Worm (Caenorhabditis elegans) whole organism, L3 larva: ENCODE data around the gene W03G11.4.

Experiments used
- ama-1 ChIP-seq: fragments of 150-350 bp; optimal IDR thresholded peaks from 2 replicates; lab custom pipeline; 2018
- elt-2 ChIP-seq: sonication (generic microtip); optimal IDR thresholded peaks from 2 replicates; lab custom pipeline; 2016; ENCODE audit warnings: missing genetic modification reagents, mild to moderate bottlenecking, missing genetic modification characterization, missing compliant biosample characterization
- elt-3 ChIP-seq, 3 experiments: fragments of 150-350 bp in 1 of 3; sonication (generic microtip) in 2 of 3; optimal IDR thresholded peaks; 2 replicates in 2 of 3; 4 replicates in 1 of 3; lab custom pipeline; 2014 to 2017; ENCODE audit warnings: missing biosample characterization in 3 of 3, missing genetic modification characterization in 3 of 3
- lin-15B ChIP-seq: fragments of 150-350 bp; optimal IDR thresholded peaks from 2 replicates; lab custom pipeline; 2014; ENCODE audit warnings: missing biosample characterization, missing genetic modification characterization
- nhr-11 ChIP-seq: fragments of 150-350 bp; optimal IDR thresholded peaks from 2 replicates; lab custom pipeline; 2014; ENCODE audit warnings: missing biosample characterization, missing genetic modification characterization
- nhr-237 ChIP-seq: fragments of 150-350 bp; optimal IDR thresholded peaks from 2 replicates; lab custom pipeline; 2014; ENCODE audit warnings: missing biosample characterization, missing genetic modification characterization
- nhr-25 ChIP-seq: sonication (generic microtip); optimal IDR thresholded peaks from 2 replicates; lab custom pipeline; 2017; ENCODE audit warnings: missing biosample characterization, missing genetic modification characterization
- nhr-28 ChIP-seq: fragments of 150-350 bp; optimal IDR thresholded peaks from 2 replicates; lab custom pipeline; 2014; ENCODE audit warnings: missing biosample characterization, missing genetic modification characterization
- nhr-43 ChIP-seq: sonication (generic microtip); optimal IDR thresholded peaks from 2 replicates; lab custom pipeline; 2016; ENCODE audit warnings: mild to moderate bottlenecking, missing genetic modification characterization, missing compliant biosample characterization; ENCODE audit not compliant: poor library complexity, severe bottlenecking
- pha-4 ChIP-seq: fragments of 150-350 bp; optimal IDR thresholded peaks from 2 replicates; lab custom pipeline; 2014; ENCODE audit warnings: missing biosample characterization, missing genetic modification reagents, missing genetic modification characterization

DNA sequence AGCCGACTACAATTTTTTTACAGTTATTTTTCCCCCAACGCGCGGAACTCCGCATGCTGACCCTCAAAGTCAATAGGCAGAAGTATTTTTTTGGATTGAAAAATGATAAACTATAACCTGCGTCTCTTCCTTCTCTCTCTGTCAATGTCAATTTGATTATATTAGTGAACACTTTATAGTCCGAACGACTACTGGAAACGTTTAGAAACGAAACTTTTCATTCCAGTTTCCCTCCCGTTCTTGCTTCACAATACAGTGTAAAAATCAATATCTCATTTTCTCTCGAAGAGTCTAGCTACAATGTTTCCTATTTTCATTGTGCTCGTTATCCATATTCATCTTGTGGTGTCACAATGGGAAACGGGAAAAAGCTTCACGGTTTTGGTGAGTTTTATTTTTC is 24.7 kb downstream of the W03G11.4 start, which contains the start of gene lgc-24:
- TF ChIP-seq nhr-25 (tag; lab: Kevin White, UChicago) (no peak), pha-4 (no peak), lin-15B (tag; lab: Kevin White, UChicago) (no peak), nhr-28 (tag; lab: Kevin White, UChicago) (no peak), ama-1 (lab: Kevin White, UChicago) (no peak), nhr-43 (tag; lab: Kevin White, UChicago) (no peak), elt-3 (tag; optimal IDR thresholded peaks at IDR 0.05; lab: Kevin White, UChicago) (no peak), nhr-237 (tag; lab: Kevin White, UChicago) (no peak), elt-2 (tag; lab: Kevin White, UChicago) (no peak), nhr-11 (tag; lab: Kevin White, UChicago) (no peak)
